Fruit fly (Drosophila melanogaster): ENCODE results near the gene Wdr82.
A peak's percentile ranks its signal among the peaks of the same experiment; 100 is the strongest.

dm6 chr2L:8420259-8420930 lies 46.1 kb downstream of the Wdr82 start:
- TF ChIP-seq CG11294 (GFP tag; IDR thresholded peaks at IDR 0.05) (no peak), Eip75B (GFP tag; optimal IDR thresholded peaks at IDR 0.05) (peak; percentile 15)

Data from whole organism, prepupa.